Worm (Caenorhabditis elegans) whole organism, young adult: ENCODE measurements around the gene F46G10.1.

ENCODE experiments used
- F10E7.11 ChIP-seq: sonication (generic microtip); optimal IDR thresholded peaks from 2 replicates; lab custom pipeline; 2017; ENCODE audit warnings: mild to moderate bottlenecking, missing genetic modification characterization, moderate library complexity, missing compliant biosample characterization
- F39B2.1 ChIP-seq: fragments of 200-800 bp; sonication (Bioruptor generic); IDR thresholded peaks from 2 replicates; pipeline ENCODE4 v1.3.6; 2022; ENCODE audit warnings: missing genetic modification reagents, missing genetic modification characterization, missing compliant biosample characterization
- F55B11.4 ChIP-seq: sonication (generic microtip); optimal IDR thresholded peaks from 2 replicates; lab custom pipeline; 2016; ENCODE audit warnings: missing compliant biosample characterization, missing genetic modification characterization, borderline replicate concordance; ENCODE audit not compliant: insufficient read depth
- F57A8.1 ChIP-seq: fragments of 200-800 bp; sonication (Bioruptor generic); optimal IDR thresholded peaks from 2 replicates; lab custom pipeline; 2018; ENCODE audit warnings: mild to moderate bottlenecking, missing genetic modification characterization, moderate library complexity, missing compliant biosample characterization
- F57C9.4 ChIP-seq: sonication (generic microtip); optimal IDR thresholded peaks from 2 replicates; lab custom pipeline; 2017; ENCODE audit warnings: mild to moderate bottlenecking, missing genetic modification characterization, missing compliant biosample characterization
- T26A5.8 ChIP-seq: sonication (generic microtip); optimal IDR thresholded peaks from 2 replicates; lab custom pipeline; 2016; ENCODE audit warnings: missing genetic modification characterization, missing compliant biosample characterization
- Y53G8AR.9 ChIP-seq: fragments of 200-800 bp; sonication (Bioruptor generic); conservative IDR thresholded peaks from 2 replicates; pipeline ENCODE4 v1.3.6; 2022; ENCODE audit warnings: missing genetic modification reagents, missing genetic modification characterization, missing compliant biosample characterization
- Y56A3A.18 ChIP-seq: fragments of 200-800 bp; sonication (Bioruptor generic); IDR thresholded peaks from 2 replicates; pipeline ENCODE4 v1.3.6; 2022; ENCODE audit warnings: missing genetic modification reagents, missing genetic modification characterization, missing compliant biosample characterization
- Y79H2A.3 ChIP-seq: fragments of 200-800 bp; sonication (Bioruptor generic); conservative IDR thresholded peaks from 2 replicates; pipeline ENCODE4 v1.3.6; 2022; ENCODE audit warnings: missing genetic modification reagents, missing genetic modification characterization, missing compliant biosample characterization
- ZK185.1 ChIP-seq: sonication (generic microtip); optimal IDR thresholded peaks from 2 replicates; lab custom pipeline; 2016; ENCODE audit warnings: mild to moderate bottlenecking, missing genetic modification characterization, missing compliant biosample characterization; ENCODE audit not compliant: poor library complexity, severe bottlenecking
- ama-1 ChIP-seq, 3 experiments: fragments of 150-350 bp in 1 of 3; sonication (generic microtip) in 2 of 3; optimal IDR thresholded peaks; 2 replicates each; lab custom pipeline; 2014 to 2018; ENCODE audit warnings: missing biosample characterization in 2 of 3, missing genetic modification characterization in 2 of 3, missing genetic modification reagents in 2 of 3
- atf-7 ChIP-seq: sonication (generic microtip); optimal IDR thresholded peaks from 2 replicates; lab custom pipeline; 2017; ENCODE audit warnings: mild to moderate bottlenecking, missing genetic modification characterization, missing compliant biosample characterization
- bed-2 ChIP-seq: fragments of 200-800 bp; sonication (Bioruptor generic); IDR thresholded peaks from 2 replicates; pipeline ENCODE4 v1.3.6; 2022; ENCODE audit warnings: missing genetic modification reagents, missing genetic modification characterization, missing compliant biosample characterization
- cebp-1 ChIP-seq, 2 experiments: fragments of 200-800 bp in 1 of 2; sonication (Bioruptor generic) in 1 of 2; sonication (generic microtip) in 1 of 2; IDR thresholded peaks in 1 of 2; optimal IDR thresholded peaks in 1 of 2; 2 replicates each; pipeline versions ENCODE4 v1.3.6 to Lab custom; 2017 to 2022; ENCODE audit warnings: missing compliant biosample characterization in 2 of 2, missing genetic modification characterization in 2 of 2, mild to moderate bottlenecking in 1 of 2, missing genetic modification reagents in 1 of 2, moderate library complexity in 1 of 2
- ceh-27 ChIP-seq: fragments of 200-800 bp; sonication (Bioruptor generic); optimal IDR thresholded peaks from 2 replicates; lab custom pipeline; 2018; ENCODE audit warnings: mild to moderate bottlenecking, missing genetic modification characterization, moderate library complexity, missing compliant biosample characterization
- chd-7 ChIP-seq: sonication (generic microtip); optimal IDR thresholded peaks from 2 replicates; lab custom pipeline; 2016; ENCODE audit warnings: mild to moderate bottlenecking, missing genetic modification characterization, moderate library complexity, missing compliant biosample characterization
- die-1 ChIP-seq: sonication (generic microtip); optimal IDR thresholded peaks from 2 replicates; lab custom pipeline; 2016; ENCODE audit warnings: missing genotype, mild to moderate bottlenecking, missing genetic modification characterization, missing compliant biosample characterization
- dox-1 ChIP-seq: fragments of 200-800 bp; sonication (Bioruptor generic); IDR thresholded peaks from 2 replicates; pipeline ENCODE4 v1.3.6; 2022; ENCODE audit warnings: missing genetic modification reagents, missing genetic modification characterization, missing compliant biosample characterization
- egl-44 ChIP-seq: fragments of 200-800 bp; sonication (Bioruptor generic); IDR thresholded peaks from 2 replicates; pipeline ENCODE4 v1.3.6; 2022; ENCODE audit warnings: missing genetic modification reagents, missing genetic modification characterization, missing compliant biosample characterization
- hmg-20 ChIP-seq: fragments of 200-800 bp; sonication (Bioruptor generic); IDR thresholded peaks from 2 replicates; pipeline ENCODE4 v1.3.6; 2022; ENCODE audit warnings: missing genetic modification reagents, missing genetic modification characterization, missing compliant biosample characterization
- hrde-1 ChIP-seq: sonication (generic microtip); optimal IDR thresholded peaks from 2 replicates; lab custom pipeline; 2016; ENCODE audit warnings: missing genetic modification characterization, mild to moderate bottlenecking, missing compliant biosample characterization, moderate library complexity, missing genotype, missing genetic modification reagents, borderline replicate concordance
- lin-26 ChIP-seq: fragments of 200-800 bp; sonication (Bioruptor generic); IDR thresholded peaks from 2 replicates; pipeline ENCODE4 v1.3.6; 2022; ENCODE audit warnings: missing genetic modification reagents, missing genetic modification characterization, missing compliant biosample characterization
- lin-40 ChIP-seq: sonication (generic microtip); optimal IDR thresholded peaks from 2 replicates; lab custom pipeline; 2016; ENCODE audit warnings: missing genetic modification characterization, mild to moderate bottlenecking, missing compliant biosample characterization, missing genotype, missing genetic modification reagents
- lir-1 ChIP-seq: fragments of 200-800 bp; sonication (Bioruptor generic); conservative IDR thresholded peaks from 2 replicates; pipeline ENCODE4 v1.3.6; 2022; ENCODE audit warnings: missing genetic modification reagents, missing genetic modification characterization, missing compliant biosample characterization
- madf-10 ChIP-seq: sonication (generic microtip); optimal IDR thresholded peaks from 2 replicates; lab custom pipeline; 2016; ENCODE audit warnings: mild to moderate bottlenecking, missing genetic modification characterization, missing compliant biosample characterization
- mxl-1 ChIP-seq: sonication (generic microtip); optimal IDR thresholded peaks from 2 replicates; lab custom pipeline; 2016; ENCODE audit warnings: missing genetic modification characterization, missing compliant biosample characterization
- nfya-1 ChIP-seq: sonication (generic microtip); optimal IDR thresholded peaks from 2 replicates; lab custom pipeline; 2017; ENCODE audit warnings: antibody characterized with exemption, missing compliant biosample characterization, missing genetic modification characterization, borderline replicate concordance; ENCODE audit not compliant: insufficient read depth
- nfya-2 ChIP-seq: fragments of 200-800 bp; sonication (Bioruptor generic); IDR thresholded peaks from 2 replicates; pipeline ENCODE4 v1.3.6; 2022; ENCODE audit warnings: missing genetic modification reagents, missing genetic modification characterization, missing compliant biosample characterization
- nfyb-1 ChIP-seq: fragments of 200-800 bp; sonication (Bioruptor generic); IDR thresholded peaks from 2 replicates; pipeline ENCODE4 v1.3.6; 2022; ENCODE audit warnings: missing genetic modification reagents, missing genetic modification characterization, missing compliant biosample characterization
- nhr-80 ChIP-seq: sonication (generic microtip); optimal IDR thresholded peaks from 2 replicates; lab custom pipeline; 2016; ENCODE audit warnings: missing genetic modification characterization, missing compliant biosample characterization
- nhr-90 ChIP-seq: sonication (generic microtip); optimal IDR thresholded peaks from 2 replicates; lab custom pipeline; 2016; ENCODE audit warnings: missing genotype, mild to moderate bottlenecking, missing genetic modification characterization, missing compliant biosample characterization
- pbrm-1 ChIP-seq: fragments of 200-800 bp; sonication (Bioruptor generic); IDR thresholded peaks from 2 replicates; pipeline ENCODE4 v1.3.6; 2022; ENCODE audit warnings: missing genetic modification reagents, missing genetic modification characterization, missing compliant biosample characterization
- repo-1 ChIP-seq: sonication (generic microtip); optimal IDR thresholded peaks from 2 replicates; lab custom pipeline; 2017; ENCODE audit warnings: mild to moderate bottlenecking, missing genetic modification characterization, missing compliant biosample characterization
- sea-2 ChIP-seq: fragments of 200-800 bp; sonication (Bioruptor generic); IDR thresholded peaks from 2 replicates; pipeline ENCODE4 v1.3.6; 2022; ENCODE audit warnings: missing genetic modification characterization, missing compliant biosample characterization
- snpc-4 ChIP-seq, 5 experiments: fragments of 150-350 bp in 1 of 5; sonication (generic microtip) in 4 of 5; optimal IDR thresholded peaks; 2 replicates each; lab custom pipeline; 2014 to 2018; ENCODE audit warnings: missing genetic modification characterization in 5 of 5, missing biosample characterization in 3 of 5, antibody characterized with exemption in 2 of 5, mild to moderate bottlenecking in 2 of 5, missing compliant biosample characterization in 2 of 5, missing genotype in 2 of 5, moderate library complexity in 2 of 5, missing genetic modification reagents in 1 of 5
- tbp1 ChIP-seq: fragments of 200-800 bp; sonication (Bioruptor generic); optimal IDR thresholded peaks from 2 replicates; lab custom pipeline; 2018; ENCODE audit warnings: mild to moderate bottlenecking, missing genetic modification characterization, missing compliant biosample characterization
- tbx-9 ChIP-seq: sonication (generic microtip); optimal IDR thresholded peaks from 2 replicates; lab custom pipeline; 2016; ENCODE audit warnings: borderline replicate concordance, missing genetic modification characterization, inconsistent platforms, missing compliant biosample characterization
- zfh-2 ChIP-seq: fragments of 200-800 bp; sonication (Bioruptor generic); conservative IDR thresholded peaks from 2 replicates; pipeline ENCODE4 v1.3.6; 2022; ENCODE audit warnings: missing genetic modification reagents, missing genetic modification characterization, missing compliant biosample characterization
- ztf-26 ChIP-seq: sonication (generic microtip); optimal IDR thresholded peaks from 2 replicates; lab custom pipeline; 2017; ENCODE audit warnings: missing genetic modification characterization, missing compliant biosample characterization
- ztf-28 ChIP-seq: fragments of 200-800 bp; sonication (Bioruptor generic); IDR thresholded peaks from 2 replicates; pipeline ENCODE4 v1.3.6; 2022; ENCODE audit warnings: missing genetic modification reagents, missing genetic modification characterization, missing compliant biosample characterization

Gene F46G10.1

ce11 chrX:13353530-13353929 is 42.0 kb upstream of the F46G10.1 start (continued):
- TF ChIP-seq F57C9.4 (no peak), bed-2 (GFP tag; lab: Robert Waterston, UW) (no peak), lir-1 (GFP tag; lab: Robert Waterston, UW) (no peak), nhr-90 (tag; lab: Kevin White, UChicago) (no peak), pbrm-1 (no peak), ZK185.1 (tag; lab: Kevin White, UChicago) (peak; percentile 59), hrde-1 (tag; lab: Kevin White, UChicago) (no peak), egl-44 (no peak), nfyb-1 (GFP tag; lab: Robert Waterston, UW) (0 out of 2 replicates have a peak, but pooled peaks have one; percentile 20), ztf-28 (GFP tag; lab: Robert Waterston, UW) (no peak), nhr-80 (tag; lab: Kevin White, UChicago) (peak; percentile 89), Y56A3A.18 (GFP tag; lab: Robert Waterston, UW) (no peak), nfya-1 (tag; lab: Kevin White, UChicago) (no peak), F10E7.11 (tag; lab: Kevin White, UChicago) (no peak), F57A8.1 (GFP tag; lab: Kevin White, UChicago) (no peak), zfh-2 (GFP tag; lab: Robert Waterston, UW) (no peak), cebp-1 (GFP tag; IDR thresholded peaks at IDR 0.05; lab: Robert Waterston, UW) (no peak), cebp-1 (tag; optimal IDR thresholded peaks at IDR 0.05; lab: Kevin White, UChicago) (peak; percentile 53), dox-1 (GFP tag; lab: Robert Waterston, UW) (0 out of 2 replicates have a peak, but pooled peaks have one; percentile 6), lin-40 (peak; percentile 67), F39B2.1 (GFP tag; lab: Robert Waterston, UW) (no peak), atf-7 (tag; lab: Kevin White, UChicago) (peak; percentile 66), madf-10 (tag; lab: Kevin White, UChicago) (peak; percentile 30), tbp1 (peak; percentile 29), T26A5.8 (tag; lab: Kevin White, UChicago) (no peak), mxl-1 (no peak), nfya-2 (GFP tag; lab: Robert Waterston, UW) (no peak), repo-1 (no peak), sea-2 (GFP tag; lab: Robert Waterston, UW) (no peak), tbx-9 (tag; lab: Kevin White, UChicago) (no peak)

DNA sequence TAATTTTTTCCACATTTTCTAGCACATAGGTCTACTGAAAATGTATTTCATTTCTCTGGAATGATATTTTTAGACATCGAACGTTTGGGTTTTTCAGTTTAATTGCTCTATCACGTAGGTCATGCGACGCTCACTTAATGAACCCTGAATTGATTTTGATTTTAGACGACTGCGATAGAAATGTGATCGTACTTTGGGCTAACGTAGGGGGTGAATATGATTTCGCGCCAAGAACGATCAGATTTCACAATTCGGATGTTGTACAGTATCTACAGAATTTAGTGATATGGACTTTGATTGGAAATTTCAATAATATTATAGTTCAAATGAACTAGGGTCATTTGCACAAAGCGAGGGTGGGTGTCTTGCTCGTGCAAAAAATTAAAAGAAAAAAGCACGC is 40.6 kb upstream of the F46G10.1 start:
- TF ChIP-seq cebp-1 (GFP tag; IDR thresholded peaks at IDR 0.05; lab: Robert Waterston, UW) (no peak), cebp-1 (tag; optimal IDR thresholded peaks at IDR 0.05; lab: Kevin White, UChicago) (peak; percentile 52), hmg-20 (GFP tag; lab: Robert Waterston, UW) (no peak), ceh-27 (GFP tag; lab: Kevin White, UChicago) (no peak)

- TF ChIP-seq snpc-4 (GFP tag; optimal IDR thresholded peaks at IDR 0.05; lab: Kevin White, UChicago) (no peak), snpc-4 (tag; optimal IDR thresholded peaks at IDR 0.05; lab: Kevin White, UChicago) (peak in 1 of 4 experiments; percentile 26), atf-7 (tag; lab: Kevin White, UChicago) (peak; percentile 19), cebp-1 (GFP tag; IDR thresholded peaks at IDR 0.05; lab: Robert Waterston, UW) (0 out of 2 replicates have a peak, but pooled peaks have one; percentile 11), cebp-1 (tag; optimal IDR thresholded peaks at IDR 0.05; lab: Kevin White, UChicago) (peak; percentile 3), T26A5.8 (tag; lab: Kevin White, UChicago) (no peak), chd-7 (tag; lab: Kevin White, UChicago) (peak; percentile 36), dox-1 (GFP tag; lab: Robert Waterston, UW) (no peak), ztf-26 (peak; percentile 40), Y79H2A.3 (GFP tag; lab: Robert Waterston, UW) (no peak), F55B11.4 (tag; lab: Kevin White, UChicago) (no peak), repo-1 (no peak), madf-10 (tag; lab: Kevin White, UChicago) (no peak), lin-26 (GFP tag; lab: Robert Waterston, UW) (peak; percentile 49; the same call in 1 of the 2 replicates), tbp1 (peak; percentile 0), Y53G8AR.9 (GFP tag; lab: Robert Waterston, UW) (0 out of 2 replicates have a peak, but pooled peaks have one; percentile 29), die-1 (tag; lab: Kevin White, UChicago) (no peak), ama-1 (optimal IDR thresholded peaks at IDR 0.05; lab: Kevin White, UChicago) (peak; percentile 49), ama-1 (GFP tag; optimal IDR thresholded peaks at IDR 0.05; lab: Kevin White, UChicago) (no peak), ZK185.1 (tag; lab: Kevin White, UChicago) (no peak)
These were observed 39.5 kb upstream of the F46G10.1 start, which contains the start of gene mxl-3 for ce11 chrX:13350804-13351747. Gene mxl-3 (minus strand): TSS chrX:13350804.
